Fruit fly (Drosophila melanogaster) whole organism, prepupa: Measurements from ENCODE around the gene CG9682.
A peak's percentile ranks its signal among the peaks of the same experiment; 100 is the strongest.

Source experiments
- CG10631 ChIP-seq: fragments of 200-800 bp; sonication (Bioruptor generic); optimal IDR thresholded peaks from 2 replicates; lab custom pipeline; 2016; ENCODE audit warnings: missing biosample characterization, missing genetic modification characterization
- CG11762 ChIP-seq: fragments of 200-800 bp; sonication (Bioruptor generic); optimal IDR thresholded peaks from 3 replicates; lab custom pipeline; 2016; ENCODE audit warnings: missing biosample characterization, missing genetic modification characterization; ENCODE audit not compliant: insufficient read depth
- CG11902 ChIP-seq: fragments of 200-800 bp; sonication (Bioruptor generic); optimal IDR thresholded peaks from 3 replicates; lab custom pipeline; 2016; ENCODE audit warnings: missing biosample characterization, missing genetic modification characterization
- CG15336 ChIP-seq: fragments of 200-800 bp; sonication (Bioruptor generic); IDR thresholded peaks from 2 replicates; pipeline ENCODE4 v1.3.6; 2022; ENCODE audit warnings: missing biosample characterization, missing genetic modification characterization
- CG1621 ChIP-seq: fragments of 200-800 bp; sonication (Bioruptor generic); optimal IDR thresholded peaks from 3 replicates; lab custom pipeline; 2018; ENCODE audit warnings: missing biosample characterization, mild to moderate bottlenecking, missing genetic modification characterization
- CG16779 ChIP-seq: fragments of 200-800 bp; sonication (Bioruptor generic); optimal IDR thresholded peaks from 3 replicates; lab custom pipeline; 2017; ENCODE audit warnings: missing biosample characterization, mild to moderate bottlenecking, missing genetic modification characterization
- CG3032 ChIP-seq: fragments of 200-800 bp; optimal IDR thresholded peaks from 2 replicates; lab custom pipeline; 2019; ENCODE audit warnings: missing biosample characterization, mild to moderate bottlenecking, missing genetic modification characterization, moderate library complexity
- CG31627 ChIP-seq: fragments of 200-800 bp; sonication (Bioruptor generic); optimal IDR thresholded peaks from 3 replicates; lab custom pipeline; 2016; ENCODE audit warnings: missing biosample characterization, missing genetic modification characterization
- CG32006 ChIP-seq: fragments of 200-800 bp; sonication (Bioruptor generic); optimal IDR thresholded peaks from 3 replicates; lab custom pipeline; 2017; ENCODE audit warnings: missing biosample characterization, mild to moderate bottlenecking, missing genetic modification characterization
- CG34406 ChIP-seq: fragments of 200-800 bp; sonication (Bioruptor generic); optimal IDR thresholded peaks from 3 replicates; lab custom pipeline; 2016; ENCODE audit warnings: missing biosample characterization, missing genetic modification characterization
- CG3919 ChIP-seq: fragments of 200-800 bp; sonication (Bioruptor generic); optimal IDR thresholded peaks from 3 replicates; lab custom pipeline; 2016; ENCODE audit warnings: missing biosample characterization, missing genetic modification characterization
- CG6163 ChIP-seq: fragments of 200-800 bp; sonication (Bioruptor generic); IDR thresholded peaks from 3 replicates; pipeline ENCODE4 v1.3.6; 2022; ENCODE audit warnings: missing biosample characterization, missing genetic modification characterization
- CG6276 ChIP-seq: fragments of 200-800 bp; sonication (Bioruptor generic); optimal IDR thresholded peaks from 2 replicates; lab custom pipeline; 2017; ENCODE audit warnings: missing biosample characterization, mild to moderate bottlenecking, missing genetic modification characterization
- CG6854 ChIP-seq: fragments of 200-800 bp; sonication (Bioruptor generic); optimal IDR thresholded peaks from 2 replicates; lab custom pipeline; 2017; ENCODE audit warnings: missing biosample characterization, mild to moderate bottlenecking, missing genetic modification characterization
- CG8319 ChIP-seq: fragments of 200-800 bp; sonication (Bioruptor generic); optimal IDR thresholded peaks from 3 replicates; lab custom pipeline; 2016; ENCODE audit warnings: missing biosample characterization, missing genetic modification characterization
- CG8632 ChIP-seq: fragments of 200-800 bp; sonication (Bioruptor generic); optimal IDR thresholded peaks from 3 replicates; lab custom pipeline; 2016; ENCODE audit warnings: missing biosample characterization, missing genetic modification characterization
- Eip75B ChIP-seq: fragments of 200-800 bp; sonication (Bioruptor generic); optimal IDR thresholded peaks from 3 replicates; lab custom pipeline; 2016; ENCODE audit warnings: missing biosample characterization, missing genetic modification characterization
- Eip93F ChIP-seq: fragments of 200-800 bp; sonication (Bioruptor generic); optimal IDR thresholded peaks from 2 replicates; lab custom pipeline; 2016; ENCODE audit warnings: missing biosample characterization, mild to moderate bottlenecking, missing genetic modification characterization
- Ets21C ChIP-seq: fragments of 200-800 bp; sonication (Bioruptor generic); optimal IDR thresholded peaks from 3 replicates; lab custom pipeline; 2016; ENCODE audit warnings: missing biosample characterization, missing genetic modification characterization
- Ets96B ChIP-seq: fragments of 200-800 bp; optimal IDR thresholded peaks from 2 replicates; lab custom pipeline; 2019; ENCODE audit warnings: missing biosample characterization, mild to moderate bottlenecking, missing genetic modification characterization, moderate library complexity
- Gug ChIP-seq: fragments of 200-800 bp; sonication (Bioruptor generic); IDR thresholded peaks from 2 replicates; pipeline ENCODE4 v1.3.6; 2022; ENCODE audit warnings: missing biosample characterization, missing genetic modification characterization
- Hr38 ChIP-seq: sonication (Bioruptor generic); optimal IDR thresholded peaks from 2 replicates; lab custom pipeline; 2016; ENCODE audit warnings: missing biosample characterization, missing genetic modification characterization
- Hr39 ChIP-seq: fragments of 200-800 bp; sonication (Bioruptor generic); optimal IDR thresholded peaks from 2 replicates; lab custom pipeline; 2016; ENCODE audit warnings: missing biosample characterization, missing genetic modification characterization
- Hr4 ChIP-seq: fragments of 200-800 bp; sonication (Bioruptor generic); optimal IDR thresholded peaks from 3 replicates; lab custom pipeline; 2016; ENCODE audit warnings: missing biosample characterization, missing genetic modification characterization
- Met ChIP-seq: fragments of 200-800 bp; sonication (Bioruptor generic); optimal IDR thresholded peaks from 3 replicates; lab custom pipeline; 2016; ENCODE audit warnings: missing biosample characterization, missing genetic modification characterization
- OdsH ChIP-seq: fragments of 200-800 bp; sonication (Bioruptor generic); optimal IDR thresholded peaks from 3 replicates; lab custom pipeline; 2016; ENCODE audit warnings: missing biosample characterization, missing genetic modification characterization
- Sox14 ChIP-seq: fragments of 200-800 bp; sonication (Bioruptor generic); optimal IDR thresholded peaks from 3 replicates; lab custom pipeline; 2016; ENCODE audit warnings: missing biosample characterization, missing genetic modification characterization
- Sox15 ChIP-seq: fragments of 200-800 bp; sonication (Bioruptor generic); optimal IDR thresholded peaks from 3 replicates; lab custom pipeline; 2016; ENCODE audit warnings: missing biosample characterization, missing genetic modification characterization
- achi ChIP-seq: fragments of 200-800 bp; sonication (Bioruptor generic); optimal IDR thresholded peaks from 3 replicates; lab custom pipeline; 2016; ENCODE audit warnings: missing biosample characterization, missing genetic modification characterization
- cyc ChIP-seq: fragments of 200-800 bp; sonication (Bioruptor generic); optimal IDR thresholded peaks from 3 replicates; lab custom pipeline; 2016; ENCODE audit warnings: missing biosample characterization, missing genetic modification characterization
- dac ChIP-seq: fragments of 200-800 bp; sonication (Bioruptor generic); optimal IDR thresholded peaks from 2 replicates; lab custom pipeline; 2017; ENCODE audit warnings: missing biosample characterization, mild to moderate bottlenecking, missing genetic modification characterization
- dsx ChIP-seq: fragments of 200-800 bp; optimal IDR thresholded peaks from 3 replicates; lab custom pipeline; 2019; ENCODE audit warnings: missing biosample characterization, mild to moderate bottlenecking, missing genetic modification characterization, moderate library complexity; ENCODE audit not compliant: poor library complexity, severe bottlenecking
- eg ChIP-seq: fragments of 200-800 bp; sonication (Bioruptor generic); IDR thresholded peaks from 3 replicates; pipeline ENCODE4 v1.3.6; 2022; ENCODE audit warnings: missing biosample characterization, missing genetic modification characterization
- esn ChIP-seq: fragments of 200-800 bp; sonication (Bioruptor generic); optimal IDR thresholded peaks from 2 replicates; lab custom pipeline; 2016; ENCODE audit warnings: missing biosample characterization, mild to moderate bottlenecking, missing genetic modification characterization, moderate library complexity
- fd59A ChIP-seq: fragments of 200-800 bp; sonication (Bioruptor generic); optimal IDR thresholded peaks from 2 replicates; lab custom pipeline; 2017; ENCODE audit warnings: missing biosample characterization, mild to moderate bottlenecking, missing genetic modification characterization, missing genetic modification reagents
- fkh ChIP-seq: fragments of 200-800 bp; sonication (Bioruptor generic); optimal IDR thresholded peaks from 3 replicates; lab custom pipeline; 2017; ENCODE audit warnings: missing biosample characterization, mild to moderate bottlenecking, missing genetic modification characterization, moderate library complexity
- lz ChIP-seq: fragments of 200-800 bp; sonication (Bioruptor generic); optimal IDR thresholded peaks from 3 replicates; lab custom pipeline; 2016; ENCODE audit warnings: missing biosample characterization, missing genetic modification characterization
- net ChIP-seq: fragments of 200-800 bp; sonication (Bioruptor generic); optimal IDR thresholded peaks from 3 replicates; lab custom pipeline; 2016; ENCODE audit warnings: missing biosample characterization, missing genetic modification characterization
- pdm3 ChIP-seq: fragments of 200-800 bp; sonication (Bioruptor generic); optimal IDR thresholded peaks from 3 replicates; lab custom pipeline; 2016; ENCODE audit warnings: missing biosample characterization, missing genetic modification characterization
- spab ChIP-seq: fragments of 200-800 bp; sonication (Bioruptor generic); optimal IDR thresholded peaks from 2 replicates; lab custom pipeline; 2017; ENCODE audit warnings: missing biosample characterization, mild to moderate bottlenecking, missing genetic modification characterization, missing genetic modification reagents
- ss ChIP-seq, 2 experiments: fragments of 200-800 bp; sonication (Bioruptor generic); optimal IDR thresholded peaks; 2 replicates in 1 of 2; 3 replicates in 1 of 2; lab custom pipeline; 2017 to 2018; ENCODE audit warnings: mild to moderate bottlenecking in 2 of 2, missing biosample characterization in 2 of 2, missing genetic modification characterization in 2 of 2, moderate library complexity in 1 of 2
- svp ChIP-seq: fragments of 200-800 bp; sonication (Bioruptor generic); peaks from one replicate; lab custom pipeline; 2016; ENCODE audit warnings: missing biosample characterization, missing genetic modification characterization
- vri ChIP-seq: fragments of 200-800 bp; sonication (Bioruptor generic); optimal IDR thresholded peaks from 3 replicates; lab custom pipeline; 2016; ENCODE audit warnings: missing biosample characterization, mild to moderate bottlenecking, missing genetic modification characterization

CG9682 gene

dm6 chr3R:30250496-30250978 lies at the start of gene CG9682:
Gene CG9682 (plus strand): TSS chr3R:30250928.
- TF ChIP-seq CG10631 (GFP tag; lab: Kevin White, UChicago), result no peak
- no peak for TF ChIP-seq achi
- TF ChIP-seq Ets96B, result no peak
- no peak for TF ChIP-seq dsx (GFP tag; lab: Kevin White, UChicago)
- no peak for TF ChIP-seq spab (GFP tag; lab: Kevin White, UChicago)
- no peak for TF ChIP-seq eg (GFP tag; lab: Robert Waterston, UW)
- TF ChIP-seq Hr4 (GFP tag; lab: Kevin White, UChicago), result no peak
- no peak for TF ChIP-seq fd59A (GFP tag; lab: Kevin White, UChicago)
- no peak for TF ChIP-seq dac (GFP tag; lab: Kevin White, UChicago)
- TF ChIP-seq svp, result no peak
- TF ChIP-seq fkh (GFP tag; lab: Kevin White, UChicago), result no peak
- no peak for TF ChIP-seq CG6854 (GFP tag; lab: Kevin White, UChicago)
- TF ChIP-seq Hr39 (GFP tag; lab: Kevin White, UChicago), result no peak

dm6 chr3R:30201064-30201463 lies 49.7 kb upstream of the CG9682 start:
- TF ChIP-seq CG1621 (tag; lab: Kevin White, UChicago), result no peak
- TF ChIP-seq CG32006 (GFP tag; lab: Kevin White, UChicago), result no peak
- TF ChIP-seq CG6163 (GFP tag; lab: Robert Waterston, UW), result no peak
- TF ChIP-seq CG3032 (tag; lab: Kevin White, UChicago), result no peak
- no peak for TF ChIP-seq OdsH (GFP tag; lab: Kevin White, UChicago)
- no peak for TF ChIP-seq Hr38 (GFP tag; lab: Kevin White, UChicago)
- TF ChIP-seq net (GFP tag; lab: Kevin White, UChicago), result no peak
- no peak for TF ChIP-seq lz (GFP tag; lab: Kevin White, UChicago)
- no peak for TF ChIP-seq esn (GFP tag; lab: Kevin White, UChicago)
- no peak for TF ChIP-seq CG15336 (GFP tag; lab: Robert Waterston, UW)
- TF ChIP-seq Ets21C (GFP tag; lab: Kevin White, UChicago), result no peak

- no peak for TF ChIP-seq CG6276
- TF ChIP-seq OdsH (GFP tag; lab: Kevin White, UChicago), result no peak
- TF ChIP-seq lz (GFP tag; lab: Kevin White, UChicago), result no peak
- no peak for TF ChIP-seq Gug
- no peak for TF ChIP-seq Met
- no peak for TF ChIP-seq fkh (GFP tag; lab: Kevin White, UChicago)
- no peak for TF ChIP-seq esn (GFP tag; lab: Kevin White, UChicago)
- TF ChIP-seq Sox15 (GFP tag; lab: Kevin White, UChicago), result no peak
- TF ChIP-seq Eip75B (GFP tag; lab: Kevin White, UChicago), result no peak
- no peak for TF ChIP-seq Eip93F (GFP tag; lab: Kevin White, UChicago)
- no peak for TF ChIP-seq Ets96B
- no peak for TF ChIP-seq cyc (GFP tag; lab: Kevin White, UChicago)
These were observed 47.9 kb upstream of the CG9682 start, which contains the start of gene CG9743 for dm6 chr3R:30202898-30203103. Gene CG9743 (minus strand): TSS chr3R:30202998.

dm6 chr3R:30203104-30203986 lies 47.4 kb upstream of the CG9682 start:
- TF ChIP-seq net (GFP tag; lab: Kevin White, UChicago), result peak; percentile 69
- TF ChIP-seq vri (GFP tag; lab: Kevin White, UChicago), result peak; percentile 24
- TF ChIP-seq ss (GFP tag; optimal IDR thresholded peaks at IDR 0.05; lab: Kevin White, UChicago), result peak; percentile 61 to 72
- peak; percentile 56 for TF ChIP-seq OdsH (GFP tag; lab: Kevin White, UChicago)
- TF ChIP-seq CG16779, result peak; percentile 67
- peak; percentile 64 for TF ChIP-seq CG10631 (GFP tag; lab: Kevin White, UChicago)
- peak; percentile 99 for TF ChIP-seq fkh (GFP tag; lab: Kevin White, UChicago)
- TF ChIP-seq Hr38 (GFP tag; lab: Kevin White, UChicago), result no peak
- peak; percentile 60 for TF ChIP-seq dsx (GFP tag; lab: Kevin White, UChicago)
- peak; percentile 79 for TF ChIP-seq Eip75B (GFP tag; lab: Kevin White, UChicago)
- TF ChIP-seq Eip93F (GFP tag; lab: Kevin White, UChicago), result no peak
- TF ChIP-seq Sox14 (GFP tag; lab: Kevin White, UChicago), result peak; percentile 40
- peak; percentile 84 for TF ChIP-seq CG6163 (GFP tag; lab: Robert Waterston, UW)
- peak; percentile 67 for TF ChIP-seq CG8319 (GFP tag; lab: Kevin White, UChicago)
- TF ChIP-seq dac (GFP tag; lab: Kevin White, UChicago), result peak; percentile 59
- peak; percentile 39 for TF ChIP-seq CG31627 (GFP tag; lab: Kevin White, UChicago)
- TF ChIP-seq CG11762 (GFP tag; lab: Kevin White, UChicago), result peak; percentile 72
- peak; percentile 69 for TF ChIP-seq pdm3 (GFP tag; lab: Kevin White, UChicago)
- TF ChIP-seq CG32006 (GFP tag; lab: Kevin White, UChicago), result peak; percentile 85
- peak; percentile 14 for TF ChIP-seq CG8632
- peak; percentile 74 for TF ChIP-seq CG3919 (GFP tag; lab: Kevin White, UChicago)
- peak; percentile 58 for TF ChIP-seq CG34406 (GFP tag; lab: Kevin White, UChicago)
- TF ChIP-seq CG11902, result peak; percentile 69
